Fruit fly (Drosophila melanogaster): ENCODE data around the gene CycJ.

CycJ gene

dm6 chr3L:3450410-3450809, 15.8 kb upstream of the CycJ start (continued):
- TF ChIP-seq Blimp-1 (GFP tag; optimal IDR thresholded peaks at IDR 0.05) (peak; percentile 5), CG15479 (GFP tag; optimal IDR thresholded peaks at IDR 0.05) (no peak), CG8089 (GFP tag; optimal IDR thresholded peaks at IDR 0.05) (no peak), lbe (GFP tag; optimal IDR thresholded peaks at IDR 0.05) (peak; percentile 37), nmo (GFP tag; optimal IDR thresholded peaks at IDR 0.05) (peak; percentile 42), CG10274 (GFP tag; optimal IDR thresholded peaks at IDR 0.05) (no peak), mam (GFP tag; optimal IDR thresholded peaks at IDR 0.05) (peak; percentile 42), CG16813 (GFP tag; IDR thresholded peaks at IDR 0.05; ENCODE audit: partially characterized antibody) (no peak), Sin3A (optimal IDR thresholded peaks at IDR 0.05) (no peak), dysf (GFP tag; IDR thresholded peaks at IDR 0.05) (peak; percentile 44; the same call in 1 of the 3 replicates), CG4424 (GFP tag; optimal IDR thresholded peaks at IDR 0.05) (no peak), sisA (GFP tag; IDR thresholded peaks at IDR 0.05) (no peak), CG7745 (tag; optimal IDR thresholded peaks at IDR 0.05) (no peak), Drgx (GFP tag; IDR thresholded peaks at IDR 0.05) (no peak), CG3838 (GFP tag; optimal IDR thresholded peaks at IDR 0.05) (peak; percentile 17), zfh1 (GFP tag; IDR thresholded peaks at IDR 0.05) (no peak), dmrt11E (tag; optimal IDR thresholded peaks at IDR 0.05) (peak; percentile 57), CG11696 (GFP tag; IDR thresholded peaks at IDR 0.05) (no peak), gcm2 (GFP tag; optimal IDR thresholded peaks at IDR 0.05) (no peak), sug (tag; optimal IDR thresholded peaks at IDR 0.05) (no peak), CG13894 (tag; optimal IDR thresholded peaks at IDR 0.05) (no peak), tup (GFP tag; optimal IDR thresholded peaks at IDR 0.05) (no peak), ranshi (GFP tag; IDR thresholded peaks at IDR 0.05) (no peak), CG17568 (GFP tag; optimal IDR thresholded peaks at IDR 0.05) (peak; percentile 37), ssp (GFP tag; IDR thresholded peaks at IDR 0.05) (no peak), CG11504 (tag; optimal IDR thresholded peaks at IDR 0.05) (peak; percentile 42), CG6254 (GFP tag; optimal IDR thresholded peaks at IDR 0.05) (no peak), Xbp1 (GFP tag; optimal IDR thresholded peaks at IDR 0.05) (peak; percentile 39), ham (GFP tag; IDR thresholded peaks at IDR 0.05) (no peak), fd64A (GFP tag; optimal IDR thresholded peaks at IDR 0.05) (no peak), corto (GFP tag; optimal IDR thresholded peaks at IDR 0.05) (no peak), Fer3 (tag; optimal IDR thresholded peaks at IDR 0.05) (no peak), Mes4 (GFP tag; optimal IDR thresholded peaks at IDR 0.05) (no peak), CG6813 (GFP tag; optimal IDR thresholded peaks at IDR 0.05) (no peak), CG8944 (GFP tag; optimal IDR thresholded peaks at IDR 0.05) (no peak), gcm (GFP tag; optimal IDR thresholded peaks at IDR 0.05) (peak; percentile 11), fd102C (GFP tag; optimal IDR thresholded peaks at IDR 0.05) (no peak), cas (GFP tag; IDR thresholded peaks at IDR 0.05) (no peak), lab (GFP tag; optimal IDR thresholded peaks at IDR 0.05) (no peak), CG3407 (GFP tag; optimal IDR thresholded peaks at IDR 0.05) (no peak), br (optimal IDR thresholded peaks at IDR 0.05) (no peak), CG2889 (GFP tag; IDR thresholded peaks at IDR 0.05) (no peak), Lhr (GFP tag; optimal IDR thresholded peaks at IDR 0.05) (no peak), CG2120 (GFP tag; optimal IDR thresholded peaks at IDR 0.05) (peak; percentile 76), CG10543 (GFP tag; optimal IDR thresholded peaks at IDR 0.05) (peak; percentile 1), CG14965 (GFP tag; optimal IDR thresholded peaks at IDR 0.05; ENCODE audit: borderline replicate concordance) (no peak), CrebB (tag; optimal IDR thresholded peaks at IDR 0.05) (no peak), inv (GFP tag; IDR thresholded peaks at IDR 0.05; ENCODE audit: partially characterized antibody) (no peak), nerfin-1 (tag; optimal IDR thresholded peaks at IDR 0.05) (no peak), trh (GFP tag; optimal IDR thresholded peaks at IDR 0.05) (no peak), HLH3B (GFP tag; IDR thresholded peaks at IDR 0.05) (no peak), tna (GFP tag; IDR thresholded peaks at IDR 0.05; ENCODE audit: partially characterized antibody) (no peak)
